Fruit fly (Drosophila melanogaster) whole organism, embryonic: ENCODE measurements around the gene CG5968.

Experiments used
- Adf1 ChIP-seq: fragments of 200-800 bp; sonication (Bioruptor generic); IDR thresholded peaks from 2 replicates; pipeline ENCODE4 v1.3.6; 2022; ENCODE audit warnings: missing biosample characterization, missing genetic modification characterization
- Aef1 ChIP-seq: fragments of 200-800 bp; sonication (Bioruptor generic); IDR thresholded peaks from 3 replicates; pipeline ENCODE4 v1.3.6; 2022; ENCODE audit warnings: missing biosample characterization, missing genetic modification characterization
- B-H1 ChIP-seq: fragments of 200-800 bp; sonication (Bioruptor generic); IDR thresholded peaks from 3 replicates; pipeline ENCODE4 v1.3.6; 2022; ENCODE audit warnings: missing biosample characterization, missing genetic modification characterization
- CG10462 ChIP-seq: fragments of 200-800 bp; sonication (Bioruptor generic); optimal IDR thresholded peaks from 2 replicates; lab custom pipeline; 2016; ENCODE audit warnings: missing biosample characterization, missing genetic modification characterization
- CG10543 ChIP-seq: fragments of 200-800 bp; sonication (Bioruptor generic); optimal IDR thresholded peaks from 3 replicates; lab custom pipeline; 2017; ENCODE audit warnings: missing biosample characterization, mild to moderate bottlenecking, missing genetic modification characterization, moderate library complexity
- CG11456 ChIP-seq: fragments of 200-800 bp; sonication (Bioruptor generic); IDR thresholded peaks from 3 replicates; pipeline ENCODE4 v1.3.6; 2022; ENCODE audit warnings: missing biosample characterization, missing genetic modification characterization
- CG11696 ChIP-seq: fragments of 200-800 bp; sonication (Bioruptor generic); IDR thresholded peaks from 2 replicates; pipeline ENCODE4 v1.3.6; 2022; ENCODE audit warnings: missing biosample characterization, missing genetic modification characterization
- CG13287 ChIP-seq: fragments of 200-800 bp; sonication (Bioruptor generic); IDR thresholded peaks from 2 replicates; pipeline ENCODE4 v1.3.6; 2022; ENCODE audit warnings: missing biosample characterization, missing genetic modification characterization; ENCODE audit not compliant: partially characterized antibody
- CG15479 ChIP-seq: fragments of 200-800 bp; sonication (Bioruptor generic); optimal IDR thresholded peaks from 3 replicates; lab custom pipeline; 2019; ENCODE audit warnings: missing biosample characterization, mild to moderate bottlenecking, missing genetic modification characterization, moderate library complexity
- CG15601 ChIP-seq: fragments of 200-800 bp; sonication (Bioruptor generic); optimal IDR thresholded peaks from 3 replicates; lab custom pipeline; 2019; ENCODE audit warnings: missing biosample characterization, mild to moderate bottlenecking, missing genetic modification characterization, moderate library complexity
- CG1603 ChIP-seq: fragments of 200-800 bp; sonication (Bioruptor generic); optimal IDR thresholded peaks from 2 replicates; lab custom pipeline; 2019; ENCODE audit warnings: missing biosample characterization, mild to moderate bottlenecking, missing genetic modification characterization, moderate library complexity
- CG1647 ChIP-seq: fragments of 200-800 bp; sonication (Bioruptor generic); optimal IDR thresholded peaks from 3 replicates; lab custom pipeline; 2016; ENCODE audit warnings: missing biosample characterization, missing genetic modification characterization
- CG16813 ChIP-seq: fragments of 200-800 bp; sonication (Bioruptor generic); IDR thresholded peaks from 3 replicates; pipeline ENCODE4 v1.3.6; 2022; ENCODE audit warnings: missing biosample characterization, missing genetic modification characterization; ENCODE audit not compliant: partially characterized antibody
- CG18011 ChIP-seq: fragments of 200-800 bp; sonication (Bioruptor generic); optimal IDR thresholded peaks from 2 replicates; lab custom pipeline; 2017; ENCODE audit warnings: missing biosample characterization, missing genetic modification characterization, mild to moderate bottlenecking, moderate library complexity, missing genotype
- CG18262 ChIP-seq: fragments of 200-800 bp; optimal IDR thresholded peaks from 3 replicates; lab custom pipeline; 2019; ENCODE audit warnings: missing biosample characterization, mild to moderate bottlenecking, missing genetic modification characterization, moderate library complexity
- CG2199 ChIP-seq: fragments of 200-800 bp; sonication (Bioruptor generic); IDR thresholded peaks from 3 replicates; pipeline ENCODE4 v1.3.6; 2022; ENCODE audit warnings: missing biosample characterization, missing genetic modification characterization
- CG3407 ChIP-seq: fragments of 200-800 bp; sonication (Bioruptor generic); optimal IDR thresholded peaks from 2 replicates; lab custom pipeline; 2018; ENCODE audit warnings: missing biosample characterization, mild to moderate bottlenecking, missing genetic modification characterization
- CG34422 ChIP-seq: fragments of 200-800 bp; sonication (Bioruptor generic); IDR thresholded peaks from 3 replicates; pipeline ENCODE4 v1.3.6; 2022; ENCODE audit warnings: missing biosample characterization, missing genetic modification characterization
- CG4404 ChIP-seq: fragments of 200-800 bp; sonication (Bioruptor generic); IDR thresholded peaks from 2 replicates; pipeline ENCODE4 v1.3.6; 2022; ENCODE audit warnings: missing biosample characterization, missing genetic modification characterization
- CG6791 ChIP-seq: fragments of 200-800 bp; sonication (Bioruptor generic); IDR thresholded peaks from 3 replicates; pipeline ENCODE4 v1.3.6; 2022; ENCODE audit warnings: missing biosample characterization, missing genetic modification characterization; ENCODE audit not compliant: partially characterized antibody
- CG7357 ChIP-seq: fragments of 200-800 bp; sonication (Bioruptor generic); IDR thresholded peaks from 3 replicates; pipeline ENCODE4 v1.3.6; 2022; ENCODE audit warnings: missing biosample characterization, missing genetic modification characterization
- CG8478 ChIP-seq: fragments of >200 bp; optimal IDR thresholded peaks from 2 replicates; lab custom pipeline; 2018
- CG9437 ChIP-seq: fragments of 200-800 bp; sonication (Bioruptor generic); optimal IDR thresholded peaks from 2 replicates; lab custom pipeline; 2018; ENCODE audit warnings: missing biosample characterization, mild to moderate bottlenecking, missing genetic modification characterization
- Dip3 ChIP-seq: fragments of 200-800 bp; sonication (Bioruptor generic); optimal IDR thresholded peaks from 3 replicates; lab custom pipeline; 2016; ENCODE audit warnings: missing biosample characterization, missing genetic modification characterization
- Doc2 ChIP-seq: fragments of 200-800 bp; sonication (Bioruptor generic); IDR thresholded peaks from 2 replicates; pipeline ENCODE4 v1.3.6; 2022; ENCODE audit warnings: missing biosample characterization, missing genetic modification characterization
- Fer2 ChIP-seq: fragments of 200-800 bp; sonication (Bioruptor generic); optimal IDR thresholded peaks from 2 replicates; lab custom pipeline; 2018; ENCODE audit warnings: missing biosample characterization, mild to moderate bottlenecking, missing genetic modification characterization, moderate library complexity
- Hand ChIP-seq: fragments of 200-800 bp; sonication (Bioruptor generic); optimal IDR thresholded peaks from 2 replicates; lab custom pipeline; 2017; ENCODE audit warnings: mild to moderate bottlenecking, missing biosample characterization, missing genetic modification reagents, missing genetic modification characterization
- HmgZ ChIP-seq: fragments of 200-800 bp; sonication (Bioruptor generic); optimal IDR thresholded peaks from 2 replicates; lab custom pipeline; 2018; ENCODE audit warnings: missing biosample characterization, mild to moderate bottlenecking, missing genetic modification characterization
- NC2α ChIP-seq: fragments of 200-800 bp; sonication (Bioruptor generic); optimal IDR thresholded peaks from 2 replicates; lab custom pipeline; 2016; ENCODE audit warnings: missing biosample characterization, missing genetic modification characterization
- Poxn ChIP-seq: fragments of 200-800 bp; sonication (Bioruptor generic); IDR thresholded peaks from 2 replicates; pipeline ENCODE4 v1.3.6; 2022; ENCODE audit warnings: missing biosample characterization, missing genetic modification characterization
- Rfx ChIP-seq: fragments of 200-800 bp; sonication (Bioruptor generic); IDR thresholded peaks from 2 replicates; pipeline ENCODE4 v1.3.6; 2022; ENCODE audit warnings: missing biosample characterization, missing genetic modification characterization
- bigmax ChIP-seq: fragments of 200-800 bp; sonication (Bioruptor generic); optimal IDR thresholded peaks from 2 replicates; lab custom pipeline; 2018; ENCODE audit warnings: missing biosample characterization, mild to moderate bottlenecking, missing genetic modification characterization
- bsh ChIP-seq, 2 experiments: fragments of 200-800 bp; sonication (Bioruptor generic); optimal IDR thresholded peaks; 2 replicates each; lab custom pipeline; 2017 to 2018; ENCODE audit warnings: mild to moderate bottlenecking in 2 of 2, missing biosample characterization in 2 of 2, missing genetic modification characterization in 2 of 2, moderate library complexity in 1 of 2
- disco-r ChIP-seq: fragments of 200-800 bp; sonication (Bioruptor generic); optimal IDR thresholded peaks from 2 replicates; lab custom pipeline; 2016; ENCODE audit warnings: missing biosample characterization, missing genetic modification characterization
- dysf ChIP-seq: fragments of 200-800 bp; sonication (Bioruptor generic); IDR thresholded peaks from 3 replicates; pipeline ENCODE4 v1.3.6; 2022; ENCODE audit warnings: missing biosample characterization, missing genetic modification characterization
- exex ChIP-seq: fragments of 200-800 bp; sonication (Bioruptor generic); optimal IDR thresholded peaks from 4 replicates; lab custom pipeline; 2018; ENCODE audit warnings: missing biosample characterization, mild to moderate bottlenecking, missing genetic modification characterization, moderate library complexity
- gcm2 ChIP-seq: fragments of 200-800 bp; sonication (Bioruptor generic); optimal IDR thresholded peaks from 2 replicates; lab custom pipeline; 2016; ENCODE audit warnings: missing biosample characterization, missing genetic modification characterization
- grn ChIP-seq: fragments of 200-800 bp; sonication (Bioruptor generic); optimal IDR thresholded peaks from 3 replicates; lab custom pipeline; 2017; ENCODE audit warnings: missing biosample characterization, missing genetic modification characterization
- mam ChIP-seq: fragments of 200-800 bp; sonication (Bioruptor generic); optimal IDR thresholded peaks from 3 replicates; lab custom pipeline; 2016; ENCODE audit warnings: missing biosample characterization, missing genetic modification characterization
- nom ChIP-seq: fragments of 200-800 bp; sonication (Bioruptor generic); optimal IDR thresholded peaks from 2 replicates; lab custom pipeline; 2017; ENCODE audit warnings: missing biosample characterization, missing genetic modification characterization, mild to moderate bottlenecking, moderate library complexity, missing genetic modification reagents
- phol ChIP-seq: fragments of 200-800 bp; sonication (Bioruptor generic); optimal IDR thresholded peaks from 3 replicates; lab custom pipeline; 2018; ENCODE audit warnings: missing biosample characterization, mild to moderate bottlenecking, missing genetic modification characterization, moderate library complexity
- rib ChIP-seq: fragments of 200-800 bp; sonication (Bioruptor generic); IDR thresholded peaks from 2 replicates; pipeline ENCODE4 v1.3.6; 2022; ENCODE audit warnings: missing biosample characterization, missing genetic modification characterization
- wdn ChIP-seq: fragments of 200-800 bp; sonication (Bioruptor generic); IDR thresholded peaks from 2 replicates; pipeline ENCODE4 v1.3.6; 2022; ENCODE audit warnings: missing biosample characterization, missing genetic modification characterization
- wor ChIP-seq: fragments of 200-800 bp; sonication (Bioruptor generic); IDR thresholded peaks from 2 replicates; pipeline ENCODE4 v1.3.6; 2022; ENCODE audit warnings: missing biosample characterization, missing genetic modification characterization
- yki ChIP-seq: fragments of >200 bp; optimal IDR thresholded peaks from 3 replicates; lab custom pipeline; 2018
- zfh1 ChIP-seq: fragments of 200-800 bp; sonication (Bioruptor generic); IDR thresholded peaks from 3 replicates; pipeline ENCODE4 v1.3.6; 2022; ENCODE audit warnings: missing biosample characterization, missing genetic modification characterization

The CG5968 gene

dm6 chr2L:16521345-16522285 is 28.1 kb downstream of the CG5968 start (continued):
- peak; percentile 89 for TF ChIP-seq CG2199 (GFP tag; lab: Robert Waterston, UW)
- TF ChIP-seq zfh1 (GFP tag; lab: Robert Waterston, UW) = peak; percentile 74
- no peak for TF ChIP-seq wor (GFP tag; lab: Robert Waterston, UW)
- peak; percentile 79; the same call in 2 of the 3 replicates for TF ChIP-seq CG34422 (GFP tag; lab: Robert Waterston, UW)
- TF ChIP-seq bsh (GFP tag; optimal IDR thresholded peaks at IDR 0.05; lab: Kevin White, UChicago) = peak; percentile 77 to 89
- TF ChIP-seq CG11696 (GFP tag; lab: Robert Waterston, UW) = peak; percentile 76
- peak; percentile 72 for TF ChIP-seq bigmax

dm6 chr2L:16520475-16521344 is 29.0 kb downstream of the CG5968 start:
- TF ChIP-seq NC2α (GFP tag; lab: Kevin White, UChicago) (no peak), B-H1 (no peak), disco-r (GFP tag; lab: Kevin White, UChicago) (no peak), CG8478 (lab: Kevin White, UChicago) (no peak), grn (GFP tag; lab: Kevin White, UChicago) (no peak), CG13287 (no peak), rib (GFP tag; lab: Robert Waterston, UW) (peak; percentile 53; the same call in 1 of the 2 replicates), Fer2 (tag; lab: Kevin White, UChicago) (no peak), CG10462 (no peak), Dip3 (GFP tag; lab: Kevin White, UChicago) (no peak), CG15479 (GFP tag; lab: Kevin White, UChicago) (no peak), Hand (GFP tag; lab: Kevin White, UChicago) (no peak), CG4404 (GFP tag; lab: Robert Waterston, UW) (no peak), Doc2 (GFP tag; lab: Robert Waterston, UW) (no peak), Adf1 (GFP tag; lab: Robert Waterston, UW) (no peak; the same call in 1 of the 2 replicates), yki (lab: Kevin White, UChicago) (peak; percentile 4), gcm2 (GFP tag; lab: Kevin White, UChicago) (no peak), phol (tag; lab: Kevin White, UChicago) (peak; percentile 17), Rfx (GFP tag; lab: Robert Waterston, UW) (no peak), CG18262 (tag; lab: Kevin White, UChicago) (no peak), CG1603 (tag; lab: Kevin White, UChicago) (no peak), mam (GFP tag; lab: Kevin White, UChicago) (peak; percentile 34), CG11456 (GFP tag; lab: Robert Waterston, UW) (no peak), HmgZ (tag; lab: Kevin White, UChicago) (no peak), CG9437 (GFP tag; lab: Kevin White, UChicago) (no peak), CG3407 (GFP tag; lab: Kevin White, UChicago) (no peak), CG15601 (tag; lab: Kevin White, UChicago) (no peak), CG1647 (GFP tag; lab: Kevin White, UChicago) (no peak), exex (no peak), nom (GFP tag; lab: Kevin White, UChicago) (no peak), CG10543 (GFP tag; lab: Kevin White, UChicago) (no peak), CG6791 (GFP tag; lab: Robert Waterston, UW) (no peak), CG16813 (no peak), wdn (GFP tag; lab: Robert Waterston, UW) (no peak), Aef1 (GFP tag; lab: Robert Waterston, UW) (peak; percentile 32; the same call in 1 of the 3 replicates), CG18011 (no peak), dysf (GFP tag; lab: Robert Waterston, UW) (no peak), CG7357 (GFP tag; lab: Robert Waterston, UW) (no peak; the same call in 2 of the 3 replicates), Poxn (GFP tag; lab: Robert Waterston, UW) (no peak)
